Fruit fly (Drosophila melanogaster) whole organism, wandering third instar larva: ENCODE measurements around the gene Atg13.

ENCODE experiments used
- Dfd ChIP-seq: fragments of >200 bp; optimal IDR thresholded peaks from 2 replicates; lab custom pipeline; 2017; ENCODE audit warnings: missing biosample characterization, missing genetic modification characterization
- HLH106 ChIP-seq: fragments of 200-800 bp; optimal IDR thresholded peaks from 3 replicates; lab custom pipeline; 2019; ENCODE audit warnings: missing biosample characterization, mild to moderate bottlenecking, missing genetic modification characterization, moderate library complexity
- Hnf4 ChIP-seq: fragments of 200-800 bp; sonication (Bioruptor generic); optimal IDR thresholded peaks from 2 replicates; lab custom pipeline; 2016; ENCODE audit warnings: missing biosample characterization, mild to moderate bottlenecking, missing genetic modification characterization
- Mio ChIP-seq: sonication (Bioruptor generic); optimal IDR thresholded peaks from 2 replicates; lab custom pipeline; 2016; ENCODE audit warnings: missing biosample characterization, missing genetic modification characterization
- Myc ChIP-seq: fragments of >200 bp; optimal IDR thresholded peaks from 2 replicates; lab custom pipeline; 2017
- OdsH ChIP-seq: fragments of 200-800 bp; sonication (Bioruptor generic); optimal IDR thresholded peaks from 2 replicates; lab custom pipeline; 2016; ENCODE audit warnings: missing biosample characterization, mild to moderate bottlenecking, missing genetic modification characterization
- Sp1 ChIP-seq: fragments of 200-800 bp; sonication (Bioruptor generic); optimal IDR thresholded peaks from 3 replicates; lab custom pipeline; 2019; ENCODE audit warnings: missing biosample characterization, mild to moderate bottlenecking, missing genetic modification characterization, moderate library complexity
- dmrt93B ChIP-seq: fragments of 200-800 bp; sonication (Bioruptor generic); optimal IDR thresholded peaks from 2 replicates; lab custom pipeline; 2018; ENCODE audit warnings: missing biosample characterization, mild to moderate bottlenecking, missing genetic modification characterization
- fru ChIP-seq: fragments of 200-800 bp; sonication (Bioruptor generic); optimal IDR thresholded peaks from 3 replicates; lab custom pipeline; 2016; ENCODE audit warnings: missing biosample characterization, mild to moderate bottlenecking, missing genetic modification characterization
- h ChIP-seq: fragments of 200-800 bp; sonication (Bioruptor generic); optimal IDR thresholded peaks from 3 replicates; lab custom pipeline; 2016; ENCODE audit warnings: missing biosample characterization, mild to moderate bottlenecking, missing genetic modification characterization
- jim ChIP-seq: fragments of 175-275, 200-325 bp; sonication (Bioruptor generic); optimal IDR thresholded peaks from 2 replicates; lab custom pipeline; 2016; ENCODE audit warnings: missing biosample characterization, mild to moderate bottlenecking, missing genetic modification characterization
- lola ChIP-seq: fragments of >200 bp; optimal IDR thresholded peaks from 2 replicates; lab custom pipeline; 2017; ENCODE audit warnings: missing biosample characterization, missing genetic modification characterization
- psq ChIP-seq: fragments of 200-800 bp; sonication (Bioruptor generic); optimal IDR thresholded peaks from 3 replicates; lab custom pipeline; 2017; ENCODE audit warnings: missing biosample characterization, mild to moderate bottlenecking, missing genetic modification characterization, moderate library complexity
- usp ChIP-seq: fragments of >200 bp; optimal IDR thresholded peaks from 2 replicates; lab custom pipeline; 2017; ENCODE audit warnings: missing biosample characterization, missing genetic modification characterization

- TF ChIP-seq Hnf4 (GFP tag; lab: Kevin White, UChicago) (peak; percentile 54), Mio (no peak), usp (no peak), lola (GFP tag; lab: Kevin White, UChicago) (no peak), Myc (lab: Kevin White, UChicago) (no peak), jim (GFP tag; lab: Kevin White, UChicago) (no peak), psq (peak; percentile 19), Dfd (GFP tag; lab: Kevin White, UChicago) (no peak), h (peak; percentile 60), Sp1 (GFP tag; lab: Kevin White, UChicago) (peak; percentile 70), dmrt93B (peak; percentile 30), HLH106 (peak; percentile 68), OdsH (GFP tag; lab: Kevin White, UChicago) (peak; percentile 63), fru (peak; percentile 37)
Measured at dm6 chr3R:8354458-8354857, 4.8 kb downstream of the Atg13 start.
